Worm (Caenorhabditis elegans): ENCODE results near the gene Y38E10A.22.

Gene Y38E10A.22

ce11 chrII:12673311-12673710 is 4.3 kb downstream of the Y38E10A.22 start:
- TF ChIP-seq ama-1 (optimal IDR thresholded peaks at IDR 0.05), result no peak
- no peak for TF ChIP-seq nhr-11 (tag; optimal IDR thresholded peaks at IDR 0.05)
- no peak for TF ChIP-seq sma-3 (GFP tag; optimal IDR thresholded peaks at IDR 0.05)
- TF ChIP-seq nhr-21 (tag; optimal IDR thresholded peaks at IDR 0.05), result no peak
- no peak for TF ChIP-seq egl-27 (tag; optimal IDR thresholded peaks at IDR 0.05)
- no peak for TF ChIP-seq ztf-11 (tag; optimal IDR thresholded peaks at IDR 0.05)
- no peak for TF ChIP-seq nhr-6 (tag; optimal IDR thresholded peaks at IDR 0.05)
- no peak for TF ChIP-seq mdl-1 (tag; optimal IDR thresholded peaks at IDR 0.05)
- TF ChIP-seq nhr-25 (tag; optimal IDR thresholded peaks at IDR 0.05), result no peak
- no peak for TF ChIP-seq lin-11 (tag; optimal IDR thresholded peaks at IDR 0.05)
- TF ChIP-seq lsy-2 (tag; optimal IDR thresholded peaks at IDR 0.05), result no peak
- TF ChIP-seq mab-5 (tag; optimal IDR thresholded peaks at IDR 0.05), result no peak
- no peak for TF ChIP-seq dmd-4 (tag; optimal IDR thresholded peaks at IDR 0.05)
- no peak for TF ChIP-seq peb-1 (tag; optimal IDR thresholded peaks at IDR 0.05)
- TF ChIP-seq Y55F3AM.14 (GFP tag; optimal IDR thresholded peaks at IDR 0.05), result no peak

DNA sequence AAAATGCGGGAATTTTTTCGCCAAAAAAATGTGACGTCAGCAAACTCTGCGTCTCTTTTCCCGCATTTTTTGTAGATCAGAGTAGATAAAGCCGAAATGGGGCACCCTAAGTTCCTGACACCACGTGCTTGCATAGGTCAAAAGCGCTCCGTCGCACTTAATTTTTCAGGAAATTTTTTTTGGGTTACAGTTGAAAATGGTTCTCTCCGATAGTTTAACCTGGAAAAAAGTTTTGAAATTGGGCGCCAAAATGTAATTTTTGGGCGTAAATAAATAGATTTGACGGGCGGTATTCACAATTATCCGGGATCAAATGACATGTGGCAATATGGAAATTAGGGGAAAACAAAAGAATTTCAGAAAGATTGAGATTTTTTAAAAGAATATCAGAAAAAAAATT is 5.1 kb downstream of the Y38E10A.22 start:
- TF ChIP-seq nhr-129 (tag; optimal IDR thresholded peaks at IDR 0.05) (no peak), dmd-4 (tag; optimal IDR thresholded peaks at IDR 0.05) (no peak), ztf-11 (tag; optimal IDR thresholded peaks at IDR 0.05) (no peak), elt-1 (tag; optimal IDR thresholded peaks at IDR 0.05) (no peak), peb-1 (tag; optimal IDR thresholded peaks at IDR 0.05) (no peak), ceh-16 (tag; optimal IDR thresholded peaks at IDR 0.05) (no peak)

DNA sequence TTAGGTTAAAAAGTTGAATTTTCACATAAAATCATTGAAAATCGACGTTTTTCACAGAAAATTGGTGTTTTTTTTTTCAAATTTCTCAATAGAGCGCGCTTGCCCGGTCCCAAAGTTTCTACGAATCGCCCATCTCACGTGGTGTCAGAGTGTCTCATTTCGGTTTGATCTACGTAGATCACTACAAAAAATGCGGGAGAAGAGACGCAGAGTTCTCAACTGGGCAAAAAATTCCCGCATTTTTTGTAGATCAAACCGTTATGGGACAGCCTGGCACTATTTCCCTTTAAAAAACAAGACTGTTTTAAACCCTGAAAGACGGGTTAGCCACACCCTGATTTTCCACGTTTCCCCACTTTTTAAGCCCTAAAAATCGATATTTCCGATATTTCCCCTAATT is 5.7 kb downstream of the Y38E10A.22 start:
- TF ChIP-seq peb-1 (tag; optimal IDR thresholded peaks at IDR 0.05) (no peak), nhr-25 (tag; optimal IDR thresholded peaks at IDR 0.05) (no peak), nhr-129 (tag; optimal IDR thresholded peaks at IDR 0.05) (no peak), sma-3 (GFP tag; optimal IDR thresholded peaks at IDR 0.05) (no peak), unc-39 (tag; optimal IDR thresholded peaks at IDR 0.05) (no peak), unc-62 (GFP tag; optimal IDR thresholded peaks at IDR 0.05) (no peak), unc-55 (GFP tag; optimal IDR thresholded peaks at IDR 0.05) (no peak), R02D3.7 (tag; optimal IDR thresholded peaks at IDR 0.05) (no peak), mbf-1 (tag; optimal IDR thresholded peaks at IDR 0.05) (no peak)

DNA sequence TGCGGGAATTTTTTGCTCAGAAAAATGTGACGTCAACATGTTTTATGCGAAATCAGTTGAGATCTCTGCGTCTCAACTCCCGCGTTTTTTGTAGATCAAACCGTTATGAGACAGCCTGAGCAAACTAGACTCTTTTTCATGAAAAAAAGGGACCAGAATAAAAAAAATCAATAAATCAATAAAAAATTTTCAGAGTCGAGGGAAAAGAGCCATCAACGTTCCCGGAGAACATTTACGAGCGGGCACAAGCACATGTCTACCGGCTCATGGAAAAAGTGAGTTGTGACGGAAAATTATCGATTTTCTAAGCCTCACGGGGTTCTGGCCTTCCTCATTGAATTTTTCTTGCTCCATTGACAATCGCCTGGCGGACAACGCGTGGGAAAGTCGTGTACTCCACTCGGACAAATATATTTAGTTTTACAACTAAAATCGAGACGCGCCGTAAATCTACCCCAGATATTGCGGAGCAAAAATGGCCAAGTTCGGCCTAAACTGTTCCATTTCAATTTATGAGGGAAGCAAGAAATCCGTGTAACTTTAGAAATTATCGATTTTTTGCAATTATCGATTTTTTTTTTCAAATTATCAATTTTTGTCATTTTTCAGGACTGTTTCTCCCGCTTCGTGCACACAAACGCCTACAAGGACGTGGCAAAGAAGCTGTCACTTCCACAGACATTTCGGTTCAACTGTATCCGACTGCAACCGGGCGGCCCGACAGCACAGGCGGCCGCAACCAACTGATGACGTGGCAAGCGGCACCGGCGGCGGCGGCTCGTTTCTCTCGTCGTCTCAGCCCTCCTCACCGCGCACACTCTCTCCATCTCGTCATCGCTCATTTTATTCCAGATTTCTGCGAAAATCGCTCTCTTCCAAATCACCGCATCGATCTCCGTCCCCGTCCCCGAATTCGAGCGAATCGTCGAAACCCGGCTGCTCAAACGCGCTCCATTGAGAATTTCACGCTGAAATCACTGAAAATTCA is 6.4 kb downstream of the Y38E10A.22 start:
- TF ChIP-seq lin-11 (tag; optimal IDR thresholded peaks at IDR 0.05), result no peak
- no peak for TF ChIP-seq ZK546.5 (tag; optimal IDR thresholded peaks at IDR 0.05)
- no peak for TF ChIP-seq F13H6.1 (tag; optimal IDR thresholded peaks at IDR 0.05)
- no peak for TF ChIP-seq gmeb-1 (tag; optimal IDR thresholded peaks at IDR 0.05)
- TF ChIP-seq Y55F3AM.14 (GFP tag; optimal IDR thresholded peaks at IDR 0.05), result no peak
- no peak for TF ChIP-seq snpc-4 (tag; optimal IDR thresholded peaks at IDR 0.05)
- no peak for TF ChIP-seq blmp-1 (tag; optimal IDR thresholded peaks at IDR 0.05; ENCODE audit: insufficient read depth)
- no peak for TF ChIP-seq ama-1 (optimal IDR thresholded peaks at IDR 0.05)
- TF ChIP-seq nhr-129 (tag; optimal IDR thresholded peaks at IDR 0.05), result no peak
- TF ChIP-seq zag-1 (tag; optimal IDR thresholded peaks at IDR 0.05), result no peak
- TF ChIP-seq lin-13 (GFP tag; optimal IDR thresholded peaks at IDR 0.05), result no peak
- no peak for TF ChIP-seq R02D3.7 (tag; optimal IDR thresholded peaks at IDR 0.05)
- no peak for TF ChIP-seq nhr-25 (tag; optimal IDR thresholded peaks at IDR 0.05)
- TF ChIP-seq lin-39 (tag; optimal IDR thresholded peaks at IDR 0.05), result no peak
- no peak for TF ChIP-seq aly-2 (tag; optimal IDR thresholded peaks at IDR 0.05)
- TF ChIP-seq nhr-23 (tag; optimal IDR thresholded peaks at IDR 0.05), result no peak
- no peak for TF ChIP-seq ceh-82 (tag; optimal IDR thresholded peaks at IDR 0.05)
- no peak for TF ChIP-seq nhr-10 (tag; optimal IDR thresholded peaks at IDR 0.05)
- TF ChIP-seq lsy-2 (tag; optimal IDR thresholded peaks at IDR 0.05), result no peak
